Fruit fly (Drosophila melanogaster) whole organism, prepupa: Measurements from ENCODE around the gene DIP-alpha.

Experiments
- CG11762 ChIP-seq: fragments of 200-800 bp; sonication (Bioruptor generic); optimal IDR thresholded peaks from 3 replicates; lab custom pipeline; 2016; ENCODE audit warnings: missing biosample characterization, missing genetic modification characterization; ENCODE audit not compliant: insufficient read depth
- CG15336 ChIP-seq: fragments of 200-800 bp; sonication (Bioruptor generic); IDR thresholded peaks from 2 replicates; pipeline ENCODE4 v1.3.6; 2022; ENCODE audit warnings: missing biosample characterization, missing genetic modification characterization
- Eip78C ChIP-seq: fragments of 200-800 bp; sonication (Bioruptor generic); peaks from one replicate; lab custom pipeline; 2016; ENCODE audit warnings: missing biosample characterization, missing genetic modification characterization
- Met ChIP-seq: fragments of 200-800 bp; sonication (Bioruptor generic); optimal IDR thresholded peaks from 3 replicates; lab custom pipeline; 2016; ENCODE audit warnings: missing biosample characterization, missing genetic modification characterization
- Sox15 ChIP-seq: fragments of 200-800 bp; sonication (Bioruptor generic); optimal IDR thresholded peaks from 3 replicates; lab custom pipeline; 2016; ENCODE audit warnings: missing biosample characterization, missing genetic modification characterization
- acj6 ChIP-seq: fragments of 200-800 bp; sonication (Bioruptor generic); optimal IDR thresholded peaks from 3 replicates; lab custom pipeline; 2016; ENCODE audit warnings: missing biosample characterization, missing genetic modification characterization
- topi ChIP-seq: fragments of 200-800 bp; sonication (Bioruptor generic); optimal IDR thresholded peaks from 3 replicates; lab custom pipeline; 2016; ENCODE audit warnings: missing biosample characterization, missing genetic modification characterization

- no peak for TF ChIP-seq CG11762 (GFP tag; lab: Kevin White, UChicago)
- no peak for TF ChIP-seq CG15336 (GFP tag; lab: Robert Waterston, UW)
- no peak for TF ChIP-seq topi (GFP tag; lab: Kevin White, UChicago)
- TF ChIP-seq acj6 (GFP tag; lab: Kevin White, UChicago), result no peak
- no peak for TF ChIP-seq Eip78C
- TF ChIP-seq Met (GFP tag; lab: Kevin White, UChicago), result no peak
- no peak for TF ChIP-seq Sox15 (GFP tag; lab: Kevin White, UChicago)
Observed at dm6 chrX:3481034-3481433, 90.4 kb downstream of the DIP-alpha start.
